Fruit fly (Drosophila melanogaster) Kc167 (cell line): ENCODE measurements around the gene VhaAC39-1.

Experiments
- h ChIP-seq: fragments of >200 bp; optimal IDR thresholded peaks from 3 replicates; lab custom pipeline; 2018; ENCODE audit warnings: missing external identifiers
- psq ChIP-seq: fragments of >200 bp; optimal IDR thresholded peaks from 2 replicates; lab custom pipeline; 2017; ENCODE audit warnings: missing external identifiers
- ttk ChIP-seq: sonication (Bioruptor generic); optimal IDR thresholded peaks from 2 replicates; lab custom pipeline; 2017; ENCODE audit warnings: missing external identifiers

DNA sequence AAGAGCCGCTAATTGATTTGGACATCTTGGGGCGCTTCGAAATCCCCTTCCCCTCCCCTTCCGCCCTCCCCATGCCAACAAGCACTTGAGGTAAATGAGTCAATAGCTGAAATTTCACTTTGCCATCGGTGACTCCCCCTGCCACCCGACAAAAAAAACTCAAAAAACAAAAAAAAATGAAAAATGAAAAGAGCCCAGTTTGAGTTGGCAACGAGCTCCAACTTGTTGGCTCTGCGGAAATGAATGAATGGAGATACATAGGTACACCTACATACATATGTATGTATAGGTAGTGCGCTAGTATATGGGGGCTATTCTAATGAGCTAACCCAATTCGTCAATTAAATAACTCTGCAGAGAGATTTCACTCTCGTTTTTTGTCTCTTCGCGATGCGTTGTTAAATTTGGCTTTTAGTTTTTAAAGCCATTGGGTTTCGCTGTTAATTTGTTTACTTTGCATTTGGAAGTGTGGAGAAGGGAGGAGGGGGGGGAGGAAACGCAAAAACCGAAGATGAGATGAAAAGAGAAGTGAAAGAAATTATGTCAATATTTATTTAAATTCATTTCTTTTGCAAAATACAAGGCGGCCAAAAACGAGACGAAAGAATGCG lies 7.2 kb downstream of the VhaAC39-1 start:
- TF ChIP-seq psq (no peak), ttk (lab: Kevin White, UChicago) (no peak), h (lab: Kevin White, UChicago) (no peak)
